Worm (Caenorhabditis elegans) whole organism, early embryonic: ENCODE measurements around the gene C01G10.4.

ENCODE experiments used
- B0310.2 ChIP-seq: sonication (generic microtip); optimal IDR thresholded peaks from 2 replicates; lab custom pipeline; 2016; ENCODE audit warnings: mild to moderate bottlenecking, missing genetic modification characterization, missing compliant biosample characterization
- F13C5.2 ChIP-seq: sonication (generic microtip); optimal IDR thresholded peaks from 2 replicates; lab custom pipeline; 2017; ENCODE audit warnings: mild to moderate bottlenecking, missing genetic modification characterization, inconsistent platforms, missing compliant biosample characterization
- aly-1 ChIP-seq: sonication (generic microtip); optimal IDR thresholded peaks from 2 replicates; lab custom pipeline; 2016; ENCODE audit warnings: missing genetic modification characterization, missing compliant biosample characterization
- ama-1 ChIP-seq: fragments of 150-350 bp; optimal IDR thresholded peaks from 2 replicates; lab custom pipeline; 2014
- ceh-13 ChIP-seq: fragments of 200-800 bp; sonication (Bioruptor generic); optimal IDR thresholded peaks from 2 replicates; lab custom pipeline; 2018; ENCODE audit warnings: mild to moderate bottlenecking, missing genetic modification characterization, missing compliant biosample characterization
- ceh-36 ChIP-seq: sonication (generic microtip); optimal IDR thresholded peaks from 2 replicates; lab custom pipeline; 2016; ENCODE audit warnings: missing genetic modification characterization, inconsistent platforms, missing compliant biosample characterization
- ets-7 ChIP-seq: sonication (generic microtip); optimal IDR thresholded peaks from 2 replicates; lab custom pipeline; 2016; ENCODE audit warnings: missing genotype, missing genetic modification characterization, missing compliant biosample characterization
- flt-1 ChIP-seq: fragments of 200-800 bp; sonication (Bioruptor generic); IDR thresholded peaks from 2 replicates; pipeline ENCODE4 v1.3.6; 2022; ENCODE audit warnings: missing genetic modification characterization, missing compliant biosample characterization
- hmbx-1 ChIP-seq: sonication (generic microtip); optimal IDR thresholded peaks from 2 replicates; lab custom pipeline; 2016; ENCODE audit warnings: mild to moderate bottlenecking, missing genetic modification characterization, missing compliant biosample characterization
- hmg-4 ChIP-seq: fragments of 200-800 bp; sonication (Bioruptor generic); optimal IDR thresholded peaks from 2 replicates; lab custom pipeline; 2018; ENCODE audit warnings: mild to moderate bottlenecking, missing genetic modification characterization, missing compliant biosample characterization
- hnd-1 ChIP-seq: sonication (generic microtip); optimal IDR thresholded peaks from 2 replicates; lab custom pipeline; 2016; ENCODE audit warnings: missing genetic modification characterization, missing compliant biosample characterization
- pes-1 ChIP-seq: fragments of 200-800 bp; sonication (Bioruptor generic); IDR thresholded peaks from 2 replicates; pipeline ENCODE4 v1.3.6; 2022; ENCODE audit warnings: missing genetic modification reagents, missing genetic modification characterization, missing compliant biosample characterization
- scrt-1 ChIP-seq: fragments of 200-800 bp; sonication (Bioruptor generic); IDR thresholded peaks from 2 replicates; pipeline ENCODE4 v1.3.6; 2022; ENCODE audit warnings: missing genetic modification characterization, missing compliant biosample characterization
- sea-1 ChIP-seq: fragments of 200-800 bp; sonication (Bioruptor generic); conservative IDR thresholded peaks from 2 replicates; pipeline ENCODE4 v1.3.6; 2022; ENCODE audit warnings: missing genetic modification characterization, missing compliant biosample characterization
- tbx-11 ChIP-seq: fragments of 200-800 bp; sonication (Bioruptor generic); IDR thresholded peaks from 2 replicates; pipeline ENCODE4 v1.3.6; 2022; ENCODE audit warnings: missing genetic modification characterization, missing compliant biosample characterization
- tbx-37 ChIP-seq: fragments of 200-800 bp; sonication (Bioruptor generic); conservative IDR thresholded peaks from 2 replicates; pipeline ENCODE4 v1.3.6; 2022; ENCODE audit warnings: missing genetic modification reagents, missing genetic modification characterization, missing compliant biosample characterization
- tra-4 ChIP-seq: sonication (generic microtip); optimal IDR thresholded peaks from 2 replicates; lab custom pipeline; 2017; ENCODE audit warnings: missing genetic modification characterization, missing compliant biosample characterization

Gene C01G10.4

ce11 chrV:15057724-15058123 is 31.8 kb upstream of the C01G10.4 start:
- TF ChIP-seq sea-1 (GFP tag; lab: Robert Waterston, UW) (no peak), hmbx-1 (tag; lab: Kevin White, UChicago) (no peak), ceh-36 (tag; lab: Kevin White, UChicago) (no peak), hmg-4 (GFP tag; lab: Kevin White, UChicago) (no peak), tra-4 (tag; lab: Kevin White, UChicago) (no peak), tbx-37 (GFP tag; lab: Robert Waterston, UW) (no peak), F13C5.2 (tag; lab: Kevin White, UChicago) (no peak), ceh-13 (no peak), B0310.2 (tag; lab: Kevin White, UChicago) (no peak), aly-1 (tag; lab: Kevin White, UChicago) (no peak), flt-1 (GFP tag; lab: Robert Waterston, UW) (no peak), ama-1 (lab: Kevin White, UChicago) (no peak)

- TF ChIP-seq hmg-4 (GFP tag; lab: Kevin White, UChicago) (no peak), aly-1 (tag; lab: Kevin White, UChicago) (no peak), tbx-11 (GFP tag; lab: Robert Waterston, UW) (no peak), B0310.2 (tag; lab: Kevin White, UChicago) (no peak), hnd-1 (tag; lab: Kevin White, UChicago) (no peak), scrt-1 (GFP tag; lab: Robert Waterston, UW) (no peak), pes-1 (no peak), ama-1 (lab: Kevin White, UChicago) (no peak), flt-1 (GFP tag; lab: Robert Waterston, UW) (no peak), tbx-37 (GFP tag; lab: Robert Waterston, UW) (no peak), ceh-36 (tag; lab: Kevin White, UChicago) (no peak), ceh-13 (no peak), sea-1 (GFP tag; lab: Robert Waterston, UW) (no peak), F13C5.2 (tag; lab: Kevin White, UChicago) (no peak), ets-7 (tag; lab: Kevin White, UChicago) (no peak), tra-4 (tag; lab: Kevin White, UChicago) (no peak), hmbx-1 (tag; lab: Kevin White, UChicago) (no peak)
These were observed 31.1 kb upstream of the C01G10.4 start for ce11 chrV:15058423-15058822.

- TF ChIP-seq flt-1 (GFP tag; lab: Robert Waterston, UW) = no peak
- no peak for TF ChIP-seq hmg-4 (GFP tag; lab: Kevin White, UChicago)
- no peak for TF ChIP-seq tbx-11 (GFP tag; lab: Robert Waterston, UW)
- TF ChIP-seq aly-1 (tag; lab: Kevin White, UChicago) = no peak
- TF ChIP-seq ceh-36 (tag; lab: Kevin White, UChicago) = no peak
- TF ChIP-seq hnd-1 (tag; lab: Kevin White, UChicago) = no peak
- TF ChIP-seq ets-7 (tag; lab: Kevin White, UChicago) = no peak
- no peak for TF ChIP-seq pes-1
- TF ChIP-seq hmbx-1 (tag; lab: Kevin White, UChicago) = no peak
- no peak for TF ChIP-seq tra-4 (tag; lab: Kevin White, UChicago)
- TF ChIP-seq B0310.2 (tag; lab: Kevin White, UChicago) = no peak
- no peak for TF ChIP-seq scrt-1 (GFP tag; lab: Robert Waterston, UW)
- TF ChIP-seq ama-1 (lab: Kevin White, UChicago) = no peak
These were observed 30.6 kb upstream of the C01G10.4 start for ce11 chrV:15058965-15059364.

- TF ChIP-seq hnd-1 (tag; lab: Kevin White, UChicago) (no peak), ceh-13 (no peak), aly-1 (tag; lab: Kevin White, UChicago) (no peak), scrt-1 (GFP tag; lab: Robert Waterston, UW) (no peak), B0310.2 (tag; lab: Kevin White, UChicago) (no peak), ets-7 (tag; lab: Kevin White, UChicago) (no peak), sea-1 (GFP tag; lab: Robert Waterston, UW) (no peak), tra-4 (tag; lab: Kevin White, UChicago) (no peak), hmbx-1 (tag; lab: Kevin White, UChicago) (no peak), flt-1 (GFP tag; lab: Robert Waterston, UW) (no peak), F13C5.2 (tag; lab: Kevin White, UChicago) (no peak), hmg-4 (GFP tag; lab: Kevin White, UChicago) (no peak), ama-1 (lab: Kevin White, UChicago) (no peak), tbx-11 (GFP tag; lab: Robert Waterston, UW) (no peak), pes-1 (no peak), tbx-37 (GFP tag; lab: Robert Waterston, UW) (no peak), ceh-36 (tag; lab: Kevin White, UChicago) (no peak)
These were observed 30.0 kb upstream of the C01G10.4 start, which contains the start of the genes mcm-3 and C25D7.15 for ce11 chrV:15059534-15059933. TSS of gene mcm-3 (minus strand) at chrV:15059599. TSS of gene C25D7.15 (plus strand) at chrV:15059808.

ce11 chrV:15060595-15060994 is 28.9 kb upstream of the C01G10.4 start:
- TF ChIP-seq ama-1 (lab: Kevin White, UChicago) (no peak), hnd-1 (tag; lab: Kevin White, UChicago) (no peak), flt-1 (GFP tag; lab: Robert Waterston, UW) (no peak), F13C5.2 (tag; lab: Kevin White, UChicago) (no peak), sea-1 (GFP tag; lab: Robert Waterston, UW) (no peak), pes-1 (no peak), hmg-4 (GFP tag; lab: Kevin White, UChicago) (no peak), scrt-1 (GFP tag; lab: Robert Waterston, UW) (no peak), tbx-11 (GFP tag; lab: Robert Waterston, UW) (no peak), B0310.2 (tag; lab: Kevin White, UChicago) (no peak)

ce11 chrV:15063987-15064386 is 25.6 kb upstream of the C01G10.4 start, which contains the start of gene rap-2:
TSS of gene rap-2 (minus strand) at chrV:15064087.
- TF ChIP-seq F13C5.2 (tag; lab: Kevin White, UChicago) (no peak), hmg-4 (GFP tag; lab: Kevin White, UChicago) (no peak), hmbx-1 (tag; lab: Kevin White, UChicago) (no peak), sea-1 (GFP tag; lab: Robert Waterston, UW) (no peak)
